Fruit fly (Drosophila melanogaster): ENCODE measurements around the gene dsh.
A peak's percentile ranks its signal among the peaks of the same experiment; 100 is the strongest.

The dsh gene

DNA sequence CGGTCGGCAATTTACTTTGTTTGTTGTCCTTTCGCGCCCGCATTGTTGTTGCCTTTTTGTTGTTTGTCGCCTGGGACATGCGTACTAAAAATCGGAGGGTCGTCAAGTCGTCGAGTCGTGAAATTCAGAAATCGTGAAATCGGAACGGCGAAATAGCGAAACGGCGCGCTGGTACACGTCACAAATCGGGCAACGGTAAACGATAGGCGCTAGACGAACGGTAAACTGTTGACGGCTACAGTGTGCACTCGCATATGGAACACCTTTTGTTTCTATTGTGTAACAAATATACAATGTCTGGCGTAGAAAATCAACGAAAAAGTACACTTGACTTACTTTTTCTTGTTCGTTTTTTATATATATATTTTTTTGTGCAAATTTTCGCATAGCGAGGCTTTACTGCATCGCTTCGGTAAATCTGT lies 28.4 kb downstream of the dsh start (continued):
- TF ChIP-seq CG34376 (GFP tag; optimal IDR thresholded peaks at IDR 0.05) (peak; percentile 49), CG11085 (GFP tag; IDR thresholded peaks at IDR 0.05) (peak; percentile 84), amos (GFP tag; IDR thresholded peaks at IDR 0.05; ENCODE audit: partially characterized antibody) (no peak), zfh2 (GFP tag; optimal IDR thresholded peaks at IDR 0.05) (peak; percentile 49), p53 (GFP tag; optimal IDR thresholded peaks at IDR 0.05) (no peak), CG4617 (GFP tag; optimal IDR thresholded peaks at IDR 0.05; ENCODE audit: borderline replicate concordance) (no peak), repo (GFP tag; optimal IDR thresholded peaks at IDR 0.05) (no peak), mam (GFP tag; optimal IDR thresholded peaks at IDR 0.05) (peak; percentile 78), CG42726 (GFP tag; IDR thresholded peaks at IDR 0.05; ENCODE audit: partially characterized antibody) (no peak), grn (GFP tag; optimal IDR thresholded peaks at IDR 0.05) (no peak), CG9609 (GFP tag; optimal IDR thresholded peaks at IDR 0.05) (no peak), gt (GFP tag; IDR thresholded peaks at IDR 0.05) (no peak), usp (GFP tag; optimal IDR thresholded peaks at IDR 0.05) (no peak), danr (GFP tag; IDR thresholded peaks at IDR 0.05) (peak; percentile 68), lov (optimal IDR thresholded peaks at IDR 0.05) (no peak), lov (GFP tag; IDR thresholded peaks at IDR 0.05) (no peak), dpn (GFP tag; optimal IDR thresholded peaks at IDR 0.05) (peak; percentile 62 to 63), Dad (GFP tag; optimal IDR thresholded peaks at IDR 0.05) (peak; percentile 17), CG18476 (GFP tag; optimal IDR thresholded peaks at IDR 0.05) (peak; percentile 51), Elba2 (GFP tag; optimal IDR thresholded peaks at IDR 0.05) (no peak), Hr51 (GFP tag; optimal IDR thresholded peaks at IDR 0.05) (peak; percentile 25 to 70), CG6654 (GFP tag; optimal IDR thresholded peaks at IDR 0.05) (no peak), slbo (GFP tag; IDR thresholded peaks at IDR 0.05) (peak; percentile 92), Ptx1 (GFP tag; IDR thresholded peaks at IDR 0.05) (peak; percentile 83), Fer3 (tag; optimal IDR thresholded peaks at IDR 0.05) (peak; percentile 77), psq (GFP tag; optimal IDR thresholded peaks at IDR 0.05) (no peak), prd (optimal IDR thresholded peaks at IDR 0.05) (no peak), prd (GFP tag; IDR thresholded peaks at IDR 0.05) (peak; percentile 84), CG8765 (GFP tag; IDR thresholded peaks at IDR 0.05) (no peak), CG2129 (GFP tag; IDR thresholded peaks at IDR 0.05; ENCODE audit: partially characterized antibody) (no peak), hbn (GFP tag; IDR thresholded peaks at IDR 0.05; ENCODE audit: partially characterized antibody) (no peak), Scr (GFP tag; IDR thresholded peaks at IDR 0.05; ENCODE audit: partially characterized antibody) (0 out of 2 replicates have a peak, but pooled peaks have one; percentile 7), en (GFP tag; optimal IDR thresholded peaks at IDR 0.05) (no peak), ci (GFP tag; IDR thresholded peaks at IDR 0.05) (peak; percentile 77), tna (GFP tag; IDR thresholded peaks at IDR 0.05; ENCODE audit: partially characterized antibody) (no peak), eyg (GFP tag; optimal IDR thresholded peaks at IDR 0.05) (no peak), twi (tag; optimal IDR thresholded peaks at IDR 0.05) (no peak), CG18599 (GFP tag; optimal IDR thresholded peaks at IDR 0.05) (peak; percentile 90), cad (GFP tag; optimal IDR thresholded peaks at IDR 0.05) (no peak), Bgb (GFP tag; IDR thresholded peaks at IDR 0.05; ENCODE audit: partially characterized antibody) (no peak), CG7357 (GFP tag; IDR thresholded peaks at IDR 0.05) (peak; percentile 42; the same call in 1 of the 3 replicates), CG8089 (GFP tag; optimal IDR thresholded peaks at IDR 0.05) (no peak), CG32767 (GFP tag; IDR thresholded peaks at IDR 0.05) (peak; percentile 54; the same call in 1 of the 2 replicates), bbx (GFP tag; IDR thresholded peaks at IDR 0.05; ENCODE audit: partially characterized antibody) (no peak), ac (GFP tag; optimal IDR thresholded peaks at IDR 0.05) (no peak), Rfx (GFP tag; IDR thresholded peaks at IDR 0.05) (peak; percentile 90), CG2120 (GFP tag; optimal IDR thresholded peaks at IDR 0.05) (peak; percentile 90), CG10321 (GFP tag; IDR thresholded peaks at IDR 0.05) (peak; percentile 47; the same call in 1 of the 2 replicates), MTF-1 (GFP tag; optimal IDR thresholded peaks at IDR 0.05; ENCODE audit: borderline replicate concordance) (peak; percentile 9), CG6689 (GFP tag; IDR thresholded peaks at IDR 0.05) (peak; percentile 66), ftz-f1 (GFP tag; optimal IDR thresholded peaks at IDR 0.05) (no peak), CG9876 (GFP tag; optimal IDR thresholded peaks at IDR 0.05) (no peak)

Data from whole organism, embryonic.